Fruit fly (Drosophila melanogaster) whole organism, embryonic: ENCODE measurements around the gene crq.
"Not testable (repeated sequence)": the region's sequence is repeated elsewhere in the genome, so short reads cannot be mapped to it uniquely, and the experiment has no call there.

ENCODE experiments used
- CG10431 ChIP-seq: fragments of 200-800 bp; sonication (Bioruptor generic); optimal IDR thresholded peaks from 3 replicates; lab custom pipeline; 2018; ENCODE audit warnings: missing biosample characterization, mild to moderate bottlenecking, missing genetic modification characterization
- CG11560 ChIP-seq: fragments of 200-800 bp; sonication (Bioruptor generic); IDR thresholded peaks from 3 replicates; pipeline ENCODE4 v1.3.6; 2022; ENCODE audit warnings: missing biosample characterization, missing genetic modification characterization
- CG1233 ChIP-seq: fragments of 200-800 bp; sonication (Bioruptor generic); optimal IDR thresholded peaks from 4 replicates; lab custom pipeline; 2018; ENCODE audit warnings: missing biosample characterization, mild to moderate bottlenecking, missing genetic modification characterization
- CG12659 ChIP-seq: fragments of 200-800 bp; sonication (Bioruptor generic); optimal IDR thresholded peaks from 3 replicates; lab custom pipeline; 2017; ENCODE audit warnings: mild to moderate bottlenecking, missing biosample characterization, missing genetic modification reagents, missing genetic modification characterization
- CG12769 ChIP-seq: fragments of 200-800 bp; sonication (Bioruptor generic); optimal IDR thresholded peaks from 2 replicates; lab custom pipeline; 2019; ENCODE audit warnings: missing biosample characterization, mild to moderate bottlenecking, missing genetic modification characterization, moderate library complexity
- CG13123 ChIP-seq: fragments of 200-800 bp; sonication (Bioruptor generic); optimal IDR thresholded peaks from 2 replicates; lab custom pipeline; 2016; ENCODE audit warnings: missing biosample characterization, missing genetic modification characterization
- CG14014 ChIP-seq: fragments of 200-800 bp; sonication (Bioruptor generic); IDR thresholded peaks from 2 replicates; pipeline ENCODE4 v1.3.6; 2022; ENCODE audit warnings: missing biosample characterization, missing genetic modification characterization
- CG14050 ChIP-seq: fragments of 200-800 bp; sonication (Bioruptor generic); IDR thresholded peaks from 3 replicates; pipeline ENCODE4 v1.3.6; 2022; ENCODE audit warnings: missing biosample characterization, missing genetic modification characterization
- CG14710 ChIP-seq: fragments of 200-800 bp; sonication (Bioruptor generic); optimal IDR thresholded peaks from 3 replicates; lab custom pipeline; 2019; ENCODE audit warnings: missing biosample characterization, mild to moderate bottlenecking, missing genetic modification characterization, moderate library complexity
- CG15011 ChIP-seq: fragments of 200-800 bp; sonication (Bioruptor generic); optimal IDR thresholded peaks from 3 replicates; lab custom pipeline; 2018; ENCODE audit warnings: missing biosample characterization, mild to moderate bottlenecking, missing genetic modification characterization
- CG16813 ChIP-seq: fragments of 200-800 bp; sonication (Bioruptor generic); IDR thresholded peaks from 3 replicates; pipeline ENCODE4 v1.3.6; 2022; ENCODE audit warnings: missing biosample characterization, missing genetic modification characterization; ENCODE audit not compliant: partially characterized antibody
- CG17186 ChIP-seq: fragments of 200-800 bp; sonication (Bioruptor generic); optimal IDR thresholded peaks from 3 replicates; lab custom pipeline; 2017; ENCODE audit warnings: missing biosample characterization, missing genetic modification reagents, missing genetic modification characterization
- CG2116 ChIP-seq: fragments of 200-800 bp; sonication (Bioruptor generic); optimal IDR thresholded peaks from 3 replicates; lab custom pipeline; 2018; ENCODE audit warnings: missing biosample characterization, mild to moderate bottlenecking, missing genetic modification characterization
- CG6654 ChIP-seq: fragments of 200-800 bp; sonication (Bioruptor generic); optimal IDR thresholded peaks from 2 replicates; lab custom pipeline; 2017; ENCODE audit warnings: missing biosample characterization, mild to moderate bottlenecking, missing genetic modification characterization
- CG6683 ChIP-seq: fragments of 200-800 bp; sonication (Bioruptor generic); optimal IDR thresholded peaks from 2 replicates; lab custom pipeline; 2017; ENCODE audit warnings: missing biosample characterization, mild to moderate bottlenecking, missing genetic modification characterization, missing genetic modification reagents
- CG6854 ChIP-seq: fragments of 200-800 bp; sonication (Bioruptor generic); optimal IDR thresholded peaks from 3 replicates; lab custom pipeline; 2017; ENCODE audit warnings: missing biosample characterization, mild to moderate bottlenecking, missing genetic modification characterization
- CG7745 ChIP-seq: fragments of 200-800 bp; sonication (Bioruptor generic); optimal IDR thresholded peaks from 2 replicates; lab custom pipeline; 2018; ENCODE audit warnings: missing biosample characterization, mild to moderate bottlenecking, missing genetic modification characterization, moderate library complexity
- CG8478 ChIP-seq: fragments of >200 bp; optimal IDR thresholded peaks from 2 replicates; lab custom pipeline; 2018
- CG8924 ChIP-seq: fragments of 200-800 bp; optimal IDR thresholded peaks from 3 replicates; lab custom pipeline; 2019; ENCODE audit warnings: missing biosample characterization, mild to moderate bottlenecking, missing genetic modification characterization, moderate library complexity
- Dref ChIP-seq: fragments of 200-800 bp; sonication (Bioruptor generic); IDR thresholded peaks from 2 replicates; pipeline ENCODE4 v1.3.6; 2022; ENCODE audit warnings: missing biosample characterization, missing genetic modification characterization
- Drgx ChIP-seq: fragments of 200-800 bp; sonication (Bioruptor generic); IDR thresholded peaks from 2 replicates; pipeline ENCODE4 v1.3.6; 2022; ENCODE audit warnings: missing biosample characterization, missing genetic modification characterization
- Eip74EF ChIP-seq, 2 experiments: fragments of 200-800 bp in 1 of 2; fragments of >200 bp in 1 of 2; sonication (Bioruptor generic) in 1 of 2; optimal IDR thresholded peaks; 2 replicates each; lab custom pipeline; 2017 to 2019; ENCODE audit warnings: missing biosample characterization in 2 of 2, missing genetic modification characterization in 2 of 2, mild to moderate bottlenecking in 1 of 2, moderate library complexity in 1 of 2
- Myb ChIP-seq: fragments of 200-800 bp; sonication (Bioruptor generic); optimal IDR thresholded peaks from 2 replicates; lab custom pipeline; 2016; ENCODE audit warnings: missing biosample characterization, missing genetic modification characterization
- NFAT ChIP-seq: fragments of 200-800 bp; sonication (Bioruptor generic); IDR thresholded peaks from 2 replicates; pipeline ENCODE4 v1.3.6; 2022; ENCODE audit warnings: missing biosample characterization, missing genetic modification characterization
- Nf-YA ChIP-seq: fragments of 200-800 bp; sonication (Bioruptor generic); IDR thresholded peaks from 2 replicates; pipeline ENCODE4 v1.3.6; 2022; ENCODE audit warnings: missing biosample characterization, missing genetic modification characterization
- Opbp ChIP-seq: fragments of 200-800 bp; sonication (Bioruptor generic); IDR thresholded peaks from 3 replicates; pipeline ENCODE4 v1.3.6; 2022; ENCODE audit warnings: missing biosample characterization, missing genetic modification characterization; ENCODE audit not compliant: partially characterized antibody
- Scr ChIP-seq: fragments of 200-800 bp; sonication (Bioruptor generic); IDR thresholded peaks from 2 replicates; pipeline ENCODE4 v1.3.6; 2022; ENCODE audit warnings: missing biosample characterization, missing genetic modification characterization; ENCODE audit not compliant: partially characterized antibody
- Stat92E ChIP-seq, 3 experiments: fragments of >200 bp in 2 of 3; fragments of 200-800 bp in 1 of 3; sonication (Bioruptor generic) in 1 of 3; optimal IDR thresholded peaks; 2 replicates each; lab custom pipeline; 2017 to 2019; ENCODE audit warnings: missing biosample characterization in 3 of 3, missing genetic modification characterization in 3 of 3, mild to moderate bottlenecking in 1 of 3, moderate library complexity in 1 of 3
- Trl ChIP-seq, 3 experiments: fragments of >200 bp in 2 of 3; fragments of 200-800 bp in 1 of 3; sonication (Bioruptor generic) in 1 of 3; optimal IDR thresholded peaks; 2 replicates in 1 of 3; 3 replicates in 2 of 3; lab custom pipeline; 2016 to 2017; ENCODE audit warnings: missing biosample characterization in 1 of 3, missing genetic modification characterization in 1 of 3
- cg ChIP-seq: fragments of 200-800 bp; sonication (Bioruptor generic); optimal IDR thresholded peaks from 3 replicates; lab custom pipeline; 2019; ENCODE audit warnings: missing biosample characterization, mild to moderate bottlenecking, missing genetic modification characterization, moderate library complexity
- chinmo ChIP-seq: fragments of 200-800 bp; sonication (Bioruptor generic); IDR thresholded peaks from 4 replicates; pipeline ENCODE4 v1.3.6; 2022; ENCODE audit warnings: missing biosample characterization, missing genetic modification characterization; ENCODE audit not compliant: partially characterized antibody
- chm ChIP-seq: fragments of 200-800 bp; sonication (Bioruptor generic); IDR thresholded peaks from 2 replicates; pipeline ENCODE4 v1.3.6; 2022; ENCODE audit warnings: missing biosample characterization, missing genetic modification characterization
- dmrt99B ChIP-seq: fragments of 200-800 bp; sonication (Bioruptor generic); optimal IDR thresholded peaks from 2 replicates; lab custom pipeline; 2018; ENCODE audit warnings: missing biosample characterization, mild to moderate bottlenecking, missing genetic modification characterization, moderate library complexity
- ewg ChIP-seq: fragments of 200-800 bp; sonication (Bioruptor generic); optimal IDR thresholded peaks from 3 replicates; lab custom pipeline; 2017; ENCODE audit warnings: mild to moderate bottlenecking, missing biosample characterization, missing genetic modification reagents, missing genetic modification characterization
- exex ChIP-seq: fragments of 200-800 bp; sonication (Bioruptor generic); optimal IDR thresholded peaks from 4 replicates; lab custom pipeline; 2018; ENCODE audit warnings: missing biosample characterization, mild to moderate bottlenecking, missing genetic modification characterization, moderate library complexity
- gcm ChIP-seq: fragments of 200-800 bp; sonication (Bioruptor generic); optimal IDR thresholded peaks from 2 replicates; lab custom pipeline; 2019; ENCODE audit warnings: missing biosample characterization, mild to moderate bottlenecking, missing genetic modification characterization, moderate library complexity
- grn ChIP-seq: fragments of 200-800 bp; sonication (Bioruptor generic); optimal IDR thresholded peaks from 3 replicates; lab custom pipeline; 2017; ENCODE audit warnings: missing biosample characterization, missing genetic modification characterization
- inv ChIP-seq: fragments of 200-800 bp; sonication (Bioruptor generic); IDR thresholded peaks from 2 replicates; pipeline ENCODE4 v1.3.6; 2022; ENCODE audit warnings: missing biosample characterization, missing genetic modification characterization; ENCODE audit not compliant: partially characterized antibody
- lbe ChIP-seq: fragments of 200-800 bp; sonication (Bioruptor generic); optimal IDR thresholded peaks from 2 replicates; lab custom pipeline; 2016; ENCODE audit warnings: missing biosample characterization, mild to moderate bottlenecking, missing genetic modification characterization
- mam ChIP-seq: fragments of 200-800 bp; sonication (Bioruptor generic); optimal IDR thresholded peaks from 3 replicates; lab custom pipeline; 2016; ENCODE audit warnings: missing biosample characterization, missing genetic modification characterization
- mirr ChIP-seq: fragments of 200-800 bp; sonication (Bioruptor generic); optimal IDR thresholded peaks from 3 replicates; lab custom pipeline; 2018; ENCODE audit warnings: missing biosample characterization, mild to moderate bottlenecking, missing genetic modification characterization
- row ChIP-seq: fragments of 200-800 bp; sonication (Bioruptor generic); IDR thresholded peaks from 3 replicates; pipeline ENCODE4 v1.3.6; 2022; ENCODE audit warnings: missing biosample characterization, missing genetic modification characterization
- sd ChIP-seq: fragments of 200-800 bp; sonication (Bioruptor generic); optimal IDR thresholded peaks from 3 replicates; lab custom pipeline; 2018; ENCODE audit warnings: missing biosample characterization, mild to moderate bottlenecking, missing genetic modification characterization, moderate library complexity
- seq ChIP-seq: fragments of 200-800 bp; sonication (Bioruptor generic); IDR thresholded peaks from 2 replicates; pipeline ENCODE4 v1.3.6; 2022; ENCODE audit warnings: missing biosample characterization, missing genetic modification characterization
- sug ChIP-seq: fragments of 200-800 bp; optimal IDR thresholded peaks from 2 replicates; lab custom pipeline; 2019; ENCODE audit warnings: missing biosample characterization, mild to moderate bottlenecking, missing genetic modification characterization, moderate library complexity

Gene crq

dm6 chr2L:455274-455673, 2.5 kb upstream of the crq start, which contains the start of gene CG4133:
Gene CG4133, plus strand, starts transcription at chr2L:455531.
- TF ChIP-seq Scr (GFP tag; lab: Robert Waterston, UW): peak; percentile 35; the same call in 1 of the 2 replicates
- peak; percentile 56 for TF ChIP-seq Dref (GFP tag; lab: Robert Waterston, UW)
- peak; percentile 20; the same call in 1 of the 3 replicates for TF ChIP-seq Opbp (GFP tag; lab: Robert Waterston, UW)
- TF ChIP-seq CG2116 (GFP tag; lab: Kevin White, UChicago): peak; percentile 86
- TF ChIP-seq CG16813: peak; percentile 36; the same call in 1 of the 3 replicates
- TF ChIP-seq Trl (optimal IDR thresholded peaks at IDR 0.05; lab: Kevin White, UChicago): peak; percentile 4 to 45
- not testable (repeated sequence) for TF ChIP-seq Trl (GFP tag; optimal IDR thresholded peaks at IDR 0.05; lab: Kevin White, UChicago)

- TF ChIP-seq ewg (GFP tag; lab: Kevin White, UChicago) (no peak), Nf-YA (GFP tag; lab: Robert Waterston, UW) (no peak), CG12769 (no peak), Scr (GFP tag; lab: Robert Waterston, UW) (no peak), Dref (GFP tag; lab: Robert Waterston, UW) (no peak), CG12659 (GFP tag; lab: Kevin White, UChicago) (no peak), sd (tag; lab: Kevin White, UChicago) (peak; percentile 63), exex (tag; lab: Kevin White, UChicago) (peak; percentile 82), dmrt99B (tag; lab: Kevin White, UChicago) (no peak), mirr (GFP tag; lab: Kevin White, UChicago) (peak; percentile 77), Stat92E (GFP tag; optimal IDR thresholded peaks at IDR 0.05; lab: Kevin White, UChicago) (no peak), CG10431 (GFP tag; lab: Kevin White, UChicago) (no peak), CG13123 (GFP tag; lab: Kevin White, UChicago) (no peak), CG1233 (GFP tag; lab: Kevin White, UChicago) (no peak), CG14050 (GFP tag; lab: Robert Waterston, UW) (no peak), gcm (GFP tag; lab: Kevin White, UChicago) (peak; percentile 28), grn (GFP tag; lab: Kevin White, UChicago) (peak; percentile 40), Eip74EF (GFP tag; optimal IDR thresholded peaks at IDR 0.05; lab: Kevin White, UChicago) (no peak), mam (no peak), sug (tag; lab: Kevin White, UChicago) (peak; percentile 96), CG6854 (no peak), CG14014 (0 out of 2 replicates have a peak, but pooled peaks have one; percentile 10), seq (GFP tag; lab: Robert Waterston, UW) (no peak), chinmo (GFP tag; lab: Robert Waterston, UW) (no peak), CG8478 (lab: Kevin White, UChicago) (no peak), CG7745 (tag; lab: Kevin White, UChicago) (no peak), CG17186 (GFP tag; lab: Kevin White, UChicago) (no peak), inv (GFP tag; lab: Robert Waterston, UW) (no peak), CG15011 (GFP tag; lab: Kevin White, UChicago) (no peak), CG6683 (GFP tag; lab: Kevin White, UChicago) (no peak), CG8924 (tag; lab: Kevin White, UChicago) (no peak), NFAT (GFP tag; lab: Robert Waterston, UW) (no peak), cg (GFP tag; lab: Kevin White, UChicago) (no peak), lbe (peak; percentile 39), Myb (no peak), chm (GFP tag; lab: Robert Waterston, UW) (no peak), CG11560 (tag; lab: Robert Waterston, UW) (no peak), CG14710 (no peak), row (no peak), CG6654 (GFP tag; lab: Kevin White, UChicago) (no peak), Drgx (GFP tag; lab: Robert Waterston, UW) (peak; percentile 54)
Observed at dm6 chr2L:451705-452472, 935 bp downstream of the crq start.
